Fruit fly (Drosophila melanogaster) whole organism, embryonic: ENCODE results near the gene CG14052.
A peak's percentile ranks its signal among the peaks of the same experiment; 100 is the strongest.

ENCODE experiments used
- ATbp ChIP-seq: fragments of 200-800 bp; sonication (Bioruptor generic); optimal IDR thresholded peaks from 2 replicates; lab custom pipeline; 2017; ENCODE audit warnings: missing biosample characterization, mild to moderate bottlenecking, missing genetic modification characterization, missing genetic modification reagents
- B-H2 ChIP-seq: fragments of 200-800 bp; sonication (Bioruptor generic); optimal IDR thresholded peaks from 2 replicates; lab custom pipeline; 2018; ENCODE audit warnings: missing biosample characterization, mild to moderate bottlenecking, missing genetic modification characterization
- CG10267 ChIP-seq: fragments of 200-800 bp; sonication (Bioruptor generic); optimal IDR thresholded peaks from 2 replicates; lab custom pipeline; 2018; ENCODE audit warnings: missing biosample characterization, mild to moderate bottlenecking, missing genetic modification characterization, moderate library complexity
- CG10654 ChIP-seq: fragments of 200-800 bp; sonication (Bioruptor generic); optimal IDR thresholded peaks from 2 replicates; lab custom pipeline; 2016; ENCODE audit warnings: missing biosample characterization, missing genetic modification characterization
- CG11696 ChIP-seq: fragments of 200-800 bp; sonication (Bioruptor generic); IDR thresholded peaks from 2 replicates; pipeline ENCODE4 v1.3.6; 2022; ENCODE audit warnings: missing biosample characterization, missing genetic modification characterization
- CG1233 ChIP-seq: fragments of 200-800 bp; sonication (Bioruptor generic); optimal IDR thresholded peaks from 4 replicates; lab custom pipeline; 2018; ENCODE audit warnings: missing biosample characterization, mild to moderate bottlenecking, missing genetic modification characterization
- CG13123 ChIP-seq: fragments of 200-800 bp; sonication (Bioruptor generic); optimal IDR thresholded peaks from 2 replicates; lab custom pipeline; 2016; ENCODE audit warnings: missing biosample characterization, missing genetic modification characterization
- CG13624 ChIP-seq: fragments of 200-800 bp; sonication (Bioruptor generic); optimal IDR thresholded peaks from 2 replicates; lab custom pipeline; 2016; ENCODE audit warnings: missing biosample characterization, missing genetic modification characterization
- CG13894 ChIP-seq: fragments of 200-800 bp; sonication (Bioruptor generic); optimal IDR thresholded peaks from 3 replicates; lab custom pipeline; 2018; ENCODE audit warnings: missing biosample characterization, mild to moderate bottlenecking, missing genetic modification characterization, moderate library complexity
- CG15269 ChIP-seq: fragments of 200-800 bp; sonication (Bioruptor generic); optimal IDR thresholded peaks from 2 replicates; lab custom pipeline; 2018; ENCODE audit warnings: missing biosample characterization, mild to moderate bottlenecking, missing genetic modification characterization, moderate library complexity
- CG15601 ChIP-seq: fragments of 200-800 bp; sonication (Bioruptor generic); optimal IDR thresholded peaks from 3 replicates; lab custom pipeline; 2019; ENCODE audit warnings: missing biosample characterization, mild to moderate bottlenecking, missing genetic modification characterization, moderate library complexity
- CG1603 ChIP-seq: fragments of 200-800 bp; sonication (Bioruptor generic); optimal IDR thresholded peaks from 2 replicates; lab custom pipeline; 2019; ENCODE audit warnings: missing biosample characterization, mild to moderate bottlenecking, missing genetic modification characterization, moderate library complexity
- CG17359 ChIP-seq: fragments of 200-800 bp; sonication (Bioruptor generic); optimal IDR thresholded peaks from 3 replicates; lab custom pipeline; 2018; ENCODE audit warnings: missing biosample characterization, mild to moderate bottlenecking, missing genetic modification characterization, moderate library complexity
- CG31441 ChIP-seq: fragments of 200-800 bp; sonication (Bioruptor generic); IDR thresholded peaks from 2 replicates; pipeline ENCODE4 v1.3.6; 2022; ENCODE audit warnings: missing biosample characterization, missing genetic modification characterization
- CG4282 ChIP-seq: fragments of 200-800 bp; sonication (Bioruptor generic); optimal IDR thresholded peaks from 2 replicates; lab custom pipeline; 2016; ENCODE audit warnings: missing biosample characterization, missing genetic modification characterization
- CG4707 ChIP-seq: fragments of 200-800 bp; sonication (Bioruptor generic); optimal IDR thresholded peaks from 2 replicates; lab custom pipeline; 2018; ENCODE audit warnings: missing biosample characterization, mild to moderate bottlenecking, missing genetic modification characterization, moderate library complexity
- CG4820 ChIP-seq: fragments of 200-800 bp; sonication (Bioruptor generic); optimal IDR thresholded peaks from 3 replicates; lab custom pipeline; 2016; ENCODE audit warnings: missing biosample characterization, missing genetic modification characterization
- CG7786 ChIP-seq: fragments of 200-800 bp; sonication (Bioruptor generic); optimal IDR thresholded peaks from 2 replicates; lab custom pipeline; 2016; ENCODE audit warnings: missing biosample characterization, missing genetic modification characterization
- CG7987 ChIP-seq: fragments of 200-800 bp; sonication (Bioruptor generic); optimal IDR thresholded peaks from 2 replicates; lab custom pipeline; 2018; ENCODE audit warnings: missing biosample characterization, mild to moderate bottlenecking, missing genetic modification characterization, moderate library complexity
- ERR ChIP-seq: fragments of 200-800 bp; sonication (Bioruptor generic); optimal IDR thresholded peaks from 2 replicates; lab custom pipeline; 2016; ENCODE audit warnings: missing biosample characterization, missing genetic modification characterization
- Fer2 ChIP-seq: fragments of 200-800 bp; sonication (Bioruptor generic); optimal IDR thresholded peaks from 2 replicates; lab custom pipeline; 2018; ENCODE audit warnings: missing biosample characterization, mild to moderate bottlenecking, missing genetic modification characterization, moderate library complexity
- Gug ChIP-seq: fragments of 200-800 bp; sonication (Bioruptor generic); IDR thresholded peaks from 4 replicates; pipeline ENCODE4 v1.3.6; 2022; ENCODE audit warnings: missing biosample characterization, missing genetic modification characterization
- H15 ChIP-seq: fragments of 200-800 bp; sonication (Bioruptor generic); IDR thresholded peaks from 3 replicates; pipeline ENCODE4 v1.3.6; 2022; ENCODE audit warnings: missing biosample characterization, missing genetic modification characterization
- HLH3B ChIP-seq: fragments of 200-800 bp; sonication (Bioruptor generic); IDR thresholded peaks from 2 replicates; pipeline ENCODE4 v1.3.6; 2022; ENCODE audit warnings: missing biosample characterization, missing genetic modification characterization
- HmgZ ChIP-seq: fragments of 200-800 bp; sonication (Bioruptor generic); optimal IDR thresholded peaks from 2 replicates; lab custom pipeline; 2018; ENCODE audit warnings: missing biosample characterization, mild to moderate bottlenecking, missing genetic modification characterization
- Lhr ChIP-seq: fragments of 200-800 bp; sonication (Bioruptor generic); optimal IDR thresholded peaks from 3 replicates; lab custom pipeline; 2017; ENCODE audit warnings: mild to moderate bottlenecking, missing biosample characterization, missing genetic modification reagents, missing genetic modification characterization
- Meics ChIP-seq: fragments of 200-800 bp; sonication (Bioruptor generic); optimal IDR thresholded peaks from 2 replicates; lab custom pipeline; 2017; ENCODE audit warnings: missing biosample characterization, mild to moderate bottlenecking, missing genetic modification characterization
- Mes4 ChIP-seq: fragments of 200-800 bp; sonication (Bioruptor generic); optimal IDR thresholded peaks from 2 replicates; lab custom pipeline; 2016; ENCODE audit warnings: missing biosample characterization, missing genetic modification characterization
- Ssrp ChIP-seq: fragments of 200-800 bp; sonication (Bioruptor generic); optimal IDR thresholded peaks from 2 replicates; lab custom pipeline; 2018; ENCODE audit warnings: missing biosample characterization, mild to moderate bottlenecking, missing genetic modification characterization, moderate library complexity
- TFAM ChIP-seq: fragments of 200-800 bp; sonication (Bioruptor generic); optimal IDR thresholded peaks from 2 replicates; lab custom pipeline; 2017; ENCODE audit warnings: missing biosample characterization, missing genetic modification characterization, inconsistent platforms
- Xrp1 ChIP-seq: fragments of 200-800 bp; sonication (Bioruptor generic); IDR thresholded peaks from 2 replicates; pipeline ENCODE4 v1.3.6; 2022; ENCODE audit warnings: missing biosample characterization, missing genetic modification characterization
- chif ChIP-seq, 2 experiments: fragments of 200-800 bp; sonication (Bioruptor generic); optimal IDR thresholded peaks; 3 replicates each; lab custom pipeline; 2016; ENCODE audit warnings: missing biosample characterization in 2 of 2, missing genetic modification characterization in 2 of 2
- en ChIP-seq: fragments of 200-800 bp; sonication (Bioruptor generic); optimal IDR thresholded peaks from 2 replicates; lab custom pipeline; 2016; ENCODE audit warnings: missing biosample characterization, missing genetic modification characterization
- gro ChIP-seq: fragments of 200-800 bp; sonication (Bioruptor generic); optimal IDR thresholded peaks from 2 replicates; lab custom pipeline; 2016; ENCODE audit warnings: missing biosample characterization, missing genetic modification characterization
- gt ChIP-seq: fragments of 200-800 bp; sonication (Bioruptor generic); IDR thresholded peaks from 2 replicates; pipeline ENCODE4 v1.3.6; 2022; ENCODE audit warnings: missing biosample characterization, missing genetic modification characterization
- inv ChIP-seq: fragments of 200-800 bp; sonication (Bioruptor generic); IDR thresholded peaks from 2 replicates; pipeline ENCODE4 v1.3.6; 2022; ENCODE audit warnings: missing biosample characterization, missing genetic modification characterization; ENCODE audit not compliant: partially characterized antibody
- mirr ChIP-seq: fragments of 200-800 bp; sonication (Bioruptor generic); optimal IDR thresholded peaks from 3 replicates; lab custom pipeline; 2018; ENCODE audit warnings: missing biosample characterization, mild to moderate bottlenecking, missing genetic modification characterization
- nerfin-2 ChIP-seq: fragments of 200-800 bp; sonication (Bioruptor generic); IDR thresholded peaks from 2 replicates; pipeline ENCODE4 v1.3.6; 2022; ENCODE audit warnings: missing biosample characterization, missing genetic modification characterization; ENCODE audit not compliant: partially characterized antibody
- pan ChIP-seq, 4 experiments: fragments of >200 bp in 3 of 4; fragments of 200-800 bp in 1 of 4; sonication (Bioruptor generic) in 1 of 4; optimal IDR thresholded peaks in 3 of 4; IDR thresholded peaks in 1 of 4; 2 replicates each; pipeline versions ENCODE4 v1.3.6 to Lab custom; 2017 to 2022; ENCODE audit warnings: missing biosample characterization in 2 of 4, missing genetic modification characterization in 2 of 4, mixed read lengths in 1 of 4
- ro ChIP-seq: fragments of 200-800 bp; sonication (Bioruptor generic); IDR thresholded peaks from 2 replicates; pipeline ENCODE4 v1.3.6; 2022; ENCODE audit warnings: missing biosample characterization, missing genetic modification characterization
- row ChIP-seq: fragments of 200-800 bp; sonication (Bioruptor generic); IDR thresholded peaks from 3 replicates; pipeline ENCODE4 v1.3.6; 2022; ENCODE audit warnings: missing biosample characterization, missing genetic modification characterization
- sob ChIP-seq: fragments of 200-800 bp; sonication (Bioruptor generic); IDR thresholded peaks from 2 replicates; pipeline ENCODE4 v1.3.6; 2022; ENCODE audit warnings: missing biosample characterization, missing genetic modification characterization
- ssp ChIP-seq: fragments of 200-800 bp; sonication (Bioruptor generic); IDR thresholded peaks from 2 replicates; pipeline ENCODE4 v1.3.6; 2022; ENCODE audit warnings: missing biosample characterization, missing genetic modification characterization
- tx ChIP-seq: fragments of 200-800 bp; sonication (Bioruptor generic); optimal IDR thresholded peaks from 2 replicates; lab custom pipeline; 2016; ENCODE audit warnings: missing biosample characterization, missing genetic modification characterization
- unc-4 ChIP-seq: fragments of 200-800 bp; sonication (Bioruptor generic); IDR thresholded peaks from 2 replicates; pipeline ENCODE4 v1.3.6; 2022; ENCODE audit warnings: missing biosample characterization, missing genetic modification characterization; ENCODE audit not compliant: partially characterized antibody
- unpg ChIP-seq: fragments of 200-800 bp; sonication (Bioruptor generic); optimal IDR thresholded peaks from 3 replicates; lab custom pipeline; 2018; ENCODE audit warnings: missing biosample characterization, mild to moderate bottlenecking, missing genetic modification characterization, moderate library complexity
- vvl ChIP-seq: fragments of 200-800 bp; sonication (Bioruptor generic); IDR thresholded peaks from 2 replicates; pipeline ENCODE4 v1.3.6; 2022; ENCODE audit warnings: missing biosample characterization, missing genetic modification characterization

CG14052 gene

dm6 chrX:2269822-2270556 is 46.4 kb downstream of the CG14052 start (continued):
- TF ChIP-seq HmgZ (tag; lab: Kevin White, UChicago) (no peak), CG4282 (no peak)

- TF ChIP-seq CG10267 (peak; percentile 69), pan (optimal IDR thresholded peaks at IDR 0.05; lab: Kevin White, UChicago) (no peak), pan (GFP tag; optimal IDR thresholded peaks at IDR 0.05 in 1 of 2, IDR thresholded peaks at IDR 0.05 in 1 of 2) (no peak), chif (GFP tag; optimal IDR thresholded peaks at IDR 0.05; lab: Kevin White, UChicago) (peak in 1 of 2 experiments; percentile 48), CG10654 (GFP tag; lab: Kevin White, UChicago) (peak; percentile 29), CG1233 (no peak), row (GFP tag; lab: Robert Waterston, UW) (peak; percentile 59; the same call in 2 of the 3 replicates), Fer2 (tag; lab: Kevin White, UChicago) (peak; percentile 4), gro (GFP tag; lab: Kevin White, UChicago) (peak; percentile 89), Meics (GFP tag; lab: Kevin White, UChicago) (no peak), gt (GFP tag; lab: Robert Waterston, UW) (no peak), sob (GFP tag; lab: Robert Waterston, UW) (peak; percentile 81), Lhr (GFP tag; lab: Kevin White, UChicago) (peak; percentile 82), B-H2 (GFP tag; lab: Kevin White, UChicago) (peak; percentile 69), Gug (GFP tag; lab: Robert Waterston, UW) (peak; percentile 89; the same call in 2 of the 4 replicates), Xrp1 (0 out of 2 replicates have a peak, but pooled peaks have one; percentile 11), CG7987 (GFP tag; lab: Kevin White, UChicago) (peak; percentile 53), vvl (peak; percentile 72; the same call in 1 of the 2 replicates), mirr (GFP tag; lab: Kevin White, UChicago) (peak; percentile 71), CG13894 (peak; percentile 83), CG1603 (tag; lab: Kevin White, UChicago) (peak; percentile 93), ro (GFP tag; lab: Robert Waterston, UW) (no peak), H15 (GFP tag; lab: Robert Waterston, UW) (no peak; the same call in 2 of the 3 replicates), tx (GFP tag; lab: Kevin White, UChicago) (peak; percentile 28), inv (GFP tag; lab: Robert Waterston, UW) (peak; percentile 100), CG4820 (GFP tag; lab: Kevin White, UChicago) (no peak), ssp (GFP tag; lab: Robert Waterston, UW) (peak; percentile 66), CG11696 (GFP tag; lab: Robert Waterston, UW) (no peak), Mes4 (GFP tag; lab: Kevin White, UChicago) (peak; percentile 42), en (GFP tag; lab: Kevin White, UChicago) (no peak), CG13123 (no peak), TFAM (no peak), CG17359 (tag; lab: Kevin White, UChicago) (no peak), CG13624 (GFP tag; lab: Kevin White, UChicago) (peak; percentile 87), CG4707 (GFP tag; lab: Kevin White, UChicago) (no peak), CG15601 (tag; lab: Kevin White, UChicago) (peak; percentile 51), unc-4 (GFP tag; lab: Robert Waterston, UW) (peak; percentile 99), unpg (GFP tag; lab: Kevin White, UChicago) (no peak), CG15269 (tag; lab: Kevin White, UChicago) (peak; percentile 8), CG31441 (no peak), Ssrp (tag; lab: Kevin White, UChicago) (no peak), ERR (GFP tag; lab: Kevin White, UChicago) (peak; percentile 66), HLH3B (GFP tag; lab: Robert Waterston, UW) (no peak), CG7786 (GFP tag; lab: Kevin White, UChicago) (peak; percentile 63), ATbp (GFP tag; lab: Kevin White, UChicago) (no peak), nerfin-2 (GFP tag; lab: Robert Waterston, UW) (peak; percentile 98)
Measured at dm6 chrX:2270557-2270930, 47.0 kb downstream of the CG14052 start, which contains the start of gene CG2924. TSS of gene CG2924 (minus strand) at chrX:2270761.
